Worm (Caenorhabditis elegans) whole organism, L1 larva: Measurements from ENCODE around the gene vglu-3.

Source experiments
- blmp-1 ChIP-seq: fragments of 150-350 bp; optimal IDR thresholded peaks from 2 replicates; lab custom pipeline; 2014; ENCODE audit warnings: missing biosample characterization, missing genetic modification characterization
- ceh-88 ChIP-seq: fragments of 200-800 bp; sonication (Bioruptor generic); IDR thresholded peaks from 2 replicates; pipeline ENCODE4 v1.3.6; 2022; ENCODE audit warnings: missing genetic modification characterization, missing compliant biosample characterization
- dsc-1 ChIP-seq: sonication (generic microtip); optimal IDR thresholded peaks from 2 replicates; lab custom pipeline; 2016; ENCODE audit warnings: mild to moderate bottlenecking, missing genetic modification characterization, missing compliant biosample characterization
- fkh-10 ChIP-seq: sonication (generic microtip); optimal IDR thresholded peaks from 2 replicates; lab custom pipeline; 2017; ENCODE audit warnings: missing biosample characterization, missing genetic modification reagents, missing genetic modification characterization
- fos-1 ChIP-seq: fragments of 150-350 bp; optimal IDR thresholded peaks from 2 replicates; lab custom pipeline; 2014; ENCODE audit warnings: missing biosample characterization, missing genetic modification characterization
- jun-1 ChIP-seq: fragments of 150-350 bp; optimal IDR thresholded peaks from 2 replicates; lab custom pipeline; 2014; ENCODE audit warnings: missing biosample characterization, missing genetic modification reagents, missing genetic modification characterization
- lin-15B ChIP-seq: fragments of 150-350 bp; sonication (generic microtip); optimal IDR thresholded peaks from 3 replicates; lab custom pipeline; 2014; ENCODE audit warnings: missing biosample characterization, missing genetic modification characterization
- mdl-1 ChIP-seq, 2 experiments: fragments of 150-350 bp; optimal IDR thresholded peaks; 2 replicates each; lab custom pipeline; 2014 to 2017; ENCODE audit warnings: missing biosample characterization in 2 of 2, missing genetic modification characterization in 2 of 2, inconsistent platforms in 1 of 2
- nhr-237 ChIP-seq: fragments of 150-350 bp; optimal IDR thresholded peaks from 2 replicates; lab custom pipeline; 2014; ENCODE audit warnings: missing biosample characterization, missing genetic modification characterization
- nhr-90 ChIP-seq: sonication (generic microtip); optimal IDR thresholded peaks from 2 replicates; lab custom pipeline; 2016; ENCODE audit warnings: mild to moderate bottlenecking, missing genetic modification characterization, missing compliant biosample characterization; ENCODE audit not compliant: poor library complexity
- sptf-1 ChIP-seq: fragments of 150-350 bp; optimal IDR thresholded peaks from 2 replicates; lab custom pipeline; 2014; ENCODE audit warnings: missing biosample characterization, missing genetic modification characterization
- unc-62 ChIP-seq: fragments of 150-350 bp; optimal IDR thresholded peaks from 2 replicates; lab custom pipeline; 2014; ENCODE audit warnings: missing biosample characterization, missing genetic modification reagents, missing genetic modification characterization
- zag-1 ChIP-seq: fragments of 150-350 bp; optimal IDR thresholded peaks from 2 replicates; lab custom pipeline; 2014; ENCODE audit warnings: missing biosample characterization, missing genetic modification characterization

DNA sequence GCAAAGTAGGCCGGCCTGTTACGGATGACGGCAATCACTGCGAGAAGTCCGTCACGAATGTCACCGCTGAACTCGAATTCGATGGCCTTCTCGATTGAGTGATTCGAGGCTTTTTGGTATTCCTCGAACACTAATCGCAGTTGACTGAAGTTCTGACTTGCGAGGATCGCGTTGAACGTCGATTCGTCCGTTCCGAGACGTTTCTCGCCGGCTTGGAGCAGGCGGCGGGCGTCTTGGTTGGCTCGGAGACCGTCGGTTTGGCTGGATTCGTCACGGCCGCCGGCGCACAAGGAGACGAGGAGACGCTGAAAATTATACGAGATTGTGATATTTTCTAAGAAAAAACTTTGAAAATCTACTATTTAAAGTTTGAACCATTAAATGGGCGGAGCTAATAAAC is 26.1 kb downstream of the vglu-3 start:
- TF ChIP-seq fkh-10 (GFP tag; lab: Kevin White, UChicago) (no peak), zag-1 (no peak), ceh-88 (no peak), dsc-1 (no peak), nhr-237 (tag; lab: Kevin White, UChicago) (no peak), fos-1 (tag; lab: Kevin White, UChicago) (no peak), mdl-1 (tag; optimal IDR thresholded peaks at IDR 0.05; lab: Kevin White, UChicago) (no peak), blmp-1 (no peak), jun-1 (tag; lab: Kevin White, UChicago) (no peak), sptf-1 (tag; lab: Kevin White, UChicago) (no peak), unc-62 (GFP tag; lab: Kevin White, UChicago) (no peak), lin-15B (no peak), nhr-90 (tag; lab: Kevin White, UChicago) (no peak)
